Worm (Caenorhabditis elegans) whole organism, L1 larva: ENCODE results near the gene aagr-2.
A peak's percentile ranks its signal among the peaks of the same experiment; 100 is the strongest.

Experiments used
- C04F5.9 ChIP-seq: sonication (generic microtip); optimal IDR thresholded peaks from 2 replicates; lab custom pipeline; 2016; ENCODE audit warnings: missing genetic modification characterization, missing compliant biosample characterization
- C34B4.2 ChIP-seq: sonication (generic microtip); optimal IDR thresholded peaks from 2 replicates; lab custom pipeline; 2017; ENCODE audit warnings: mild to moderate bottlenecking, missing genetic modification characterization, missing compliant biosample characterization
- F16B12.6 ChIP-seq: fragments of 150-350 bp; optimal IDR thresholded peaks from 2 replicates; lab custom pipeline; 2014; ENCODE audit warnings: missing biosample characterization, missing genetic modification characterization
- Y116A8C.19 ChIP-seq: sonication (generic microtip); optimal IDR thresholded peaks from 2 replicates; lab custom pipeline; 2016; ENCODE audit warnings: missing compliant biosample characterization, missing genetic modification characterization, borderline replicate concordance
- aha-1 ChIP-seq: fragments of 150-350 bp; optimal IDR thresholded peaks from 2 replicates; lab custom pipeline; 2014; ENCODE audit warnings: missing biosample characterization, missing genetic modification characterization
- alr-1 ChIP-seq: fragments of 200-800 bp; sonication (Bioruptor generic); optimal IDR thresholded peaks from 2 replicates; lab custom pipeline; 2018; ENCODE audit warnings: borderline replicate concordance, mild to moderate bottlenecking, missing genetic modification characterization, missing compliant biosample characterization
- aly-2 ChIP-seq: fragments of 150-350 bp; optimal IDR thresholded peaks from 2 replicates; lab custom pipeline; 2014; ENCODE audit warnings: missing biosample characterization, missing genetic modification characterization
- ceh-63 ChIP-seq: fragments of 200-800 bp; sonication (Bioruptor generic); optimal IDR thresholded peaks from 2 replicates; lab custom pipeline; 2018; ENCODE audit warnings: mild to moderate bottlenecking, missing genetic modification characterization, missing compliant biosample characterization
- ceh-8 ChIP-seq: fragments of 200-800 bp; sonication (Bioruptor generic); optimal IDR thresholded peaks from 2 replicates; lab custom pipeline; 2018; ENCODE audit warnings: mild to moderate bottlenecking, missing genetic modification characterization, moderate library complexity, missing compliant biosample characterization
- ceh-90 ChIP-seq: sonication (generic microtip); optimal IDR thresholded peaks from 2 replicates; lab custom pipeline; 2016; ENCODE audit warnings: missing genetic modification characterization, missing compliant biosample characterization
- ces-1 ChIP-seq: fragments of 150-350 bp; optimal IDR thresholded peaks from 2 replicates; lab custom pipeline; 2014; ENCODE audit warnings: missing biosample characterization, missing genetic modification reagents, missing genetic modification characterization
- dsc-1 ChIP-seq: sonication (generic microtip); optimal IDR thresholded peaks from 2 replicates; lab custom pipeline; 2016; ENCODE audit warnings: mild to moderate bottlenecking, missing genetic modification characterization, missing compliant biosample characterization
- efl-3 ChIP-seq: fragments of 200-800 bp; sonication (Bioruptor generic); optimal IDR thresholded peaks from 2 replicates; lab custom pipeline; 2018; ENCODE audit warnings: mild to moderate bottlenecking, missing genetic modification characterization, missing compliant biosample characterization
- egl-13 ChIP-seq: sonication (generic microtip); optimal IDR thresholded peaks from 2 replicates; lab custom pipeline; 2016; ENCODE audit warnings: missing genotype, missing genetic modification reagents, missing genetic modification characterization, missing compliant biosample characterization
- elt-2 ChIP-seq: sonication (generic microtip); optimal IDR thresholded peaks from 2 replicates; lab custom pipeline; 2016; ENCODE audit warnings: missing genetic modification characterization, mild to moderate bottlenecking, inconsistent platforms, missing compliant biosample characterization, missing genetic modification reagents
- ets-5 ChIP-seq: fragments of 200-800 bp; sonication (Bioruptor generic); IDR thresholded peaks from 2 replicates; pipeline ENCODE4 v1.3.6; 2022; ENCODE audit warnings: missing genetic modification characterization, missing compliant biosample characterization
- fkh-10 ChIP-seq: sonication (generic microtip); optimal IDR thresholded peaks from 2 replicates; lab custom pipeline; 2017; ENCODE audit warnings: missing biosample characterization, missing genetic modification reagents, missing genetic modification characterization
- fkh-4 ChIP-seq: sonication (generic microtip); optimal IDR thresholded peaks from 2 replicates; lab custom pipeline; 2016; ENCODE audit warnings: missing compliant biosample characterization, missing genetic modification characterization, borderline replicate concordance
- hpl-2 ChIP-seq: fragments of 150-350 bp; optimal IDR thresholded peaks from 2 replicates; lab custom pipeline; 2014; ENCODE audit warnings: missing biosample characterization, missing genetic modification reagents, missing genetic modification characterization
- irx-1 ChIP-seq: sonication (generic microtip); optimal IDR thresholded peaks from 2 replicates; lab custom pipeline; 2016; ENCODE audit warnings: missing genetic modification characterization, missing compliant biosample characterization
- isw-1 ChIP-seq: fragments of 200-800 bp; sonication (Bioruptor generic); IDR thresholded peaks from 2 replicates; pipeline ENCODE4 v1.3.6; 2022; ENCODE audit warnings: missing genetic modification characterization, missing compliant biosample characterization
- jun-1 ChIP-seq: fragments of 150-350 bp; optimal IDR thresholded peaks from 2 replicates; lab custom pipeline; 2014; ENCODE audit warnings: missing biosample characterization, missing genetic modification reagents, missing genetic modification characterization
- lir-3 ChIP-seq: sonication (generic microtip); optimal IDR thresholded peaks from 2 replicates; lab custom pipeline; 2016; ENCODE audit warnings: mild to moderate bottlenecking, missing genetic modification characterization, moderate library complexity, missing compliant biosample characterization; ENCODE audit not compliant: poor library complexity
- mdl-1 ChIP-seq, 2 experiments: fragments of 150-350 bp; optimal IDR thresholded peaks; 2 replicates each; lab custom pipeline; 2014 to 2017; ENCODE audit warnings: missing biosample characterization in 2 of 2, missing genetic modification characterization in 2 of 2, inconsistent platforms in 1 of 2
- mep-1 ChIP-seq: fragments of 150-350 bp; optimal IDR thresholded peaks from 2 replicates; lab custom pipeline; 2014; ENCODE audit warnings: missing biosample characterization, missing genetic modification characterization
- nhr-12 ChIP-seq: sonication (generic microtip); optimal IDR thresholded peaks from 2 replicates; lab custom pipeline; 2017; ENCODE audit warnings: missing biosample characterization, missing genetic modification characterization
- nhr-19 ChIP-seq: fragments of 200-800 bp; sonication (Bioruptor generic); conservative IDR thresholded peaks from 2 replicates; pipeline ENCODE4 v1.3.6; 2022; ENCODE audit warnings: missing genetic modification characterization, missing compliant biosample characterization
- nhr-28 ChIP-seq: fragments of 150-350 bp; optimal IDR thresholded peaks from 2 replicates; lab custom pipeline; 2014; ENCODE audit warnings: missing biosample characterization, missing genetic modification characterization
- nhr-77 ChIP-seq: fragments of 150-350 bp; optimal IDR thresholded peaks from 2 replicates; lab custom pipeline; 2014; ENCODE audit warnings: missing biosample characterization, missing genetic modification characterization
- nhr-85 ChIP-seq: sonication (generic microtip); peaks from one replicate; lab custom pipeline; 2016; ENCODE audit warnings: missing genetic modification characterization, inconsistent platforms, missing compliant biosample characterization
- nhr-90 ChIP-seq: sonication (generic microtip); optimal IDR thresholded peaks from 2 replicates; lab custom pipeline; 2016; ENCODE audit warnings: mild to moderate bottlenecking, missing genetic modification characterization, missing compliant biosample characterization; ENCODE audit not compliant: poor library complexity
- rnt-1 ChIP-seq: sonication (generic microtip); optimal IDR thresholded peaks from 2 replicates; lab custom pipeline; 2016; ENCODE audit warnings: mild to moderate bottlenecking, missing genetic modification characterization, moderate library complexity, missing compliant biosample characterization
- skn-1 ChIP-seq: fragments of 150-350 bp; optimal IDR thresholded peaks from 2 replicates; lab custom pipeline; 2014; ENCODE audit warnings: missing biosample characterization, missing genetic modification characterization
- snpc-4 ChIP-seq: fragments of 150-350 bp; optimal IDR thresholded peaks from 2 replicates; lab custom pipeline; 2014; ENCODE audit warnings: missing biosample characterization, missing genetic modification characterization
- snu-23 ChIP-seq: sonication (generic microtip); optimal IDR thresholded peaks from 2 replicates; lab custom pipeline; 2016; ENCODE audit warnings: missing genetic modification characterization, missing compliant biosample characterization
- sptf-1 ChIP-seq: fragments of 150-350 bp; optimal IDR thresholded peaks from 2 replicates; lab custom pipeline; 2014; ENCODE audit warnings: missing biosample characterization, missing genetic modification characterization
- tbx-2 ChIP-seq: sonication (generic microtip); optimal IDR thresholded peaks from 2 replicates; lab custom pipeline; 2016; ENCODE audit warnings: missing genetic modification characterization, missing compliant biosample characterization
- tlp-1 ChIP-seq: fragments of 150-350 bp; optimal IDR thresholded peaks from 2 replicates; lab custom pipeline; 2014; ENCODE audit warnings: missing biosample characterization, missing genetic modification characterization
- unc-30 ChIP-seq: sonication (generic microtip); optimal IDR thresholded peaks from 2 replicates; lab custom pipeline; 2017; ENCODE audit warnings: missing biosample characterization, missing genetic modification characterization
- unc-86 ChIP-seq: sonication (generic microtip); optimal IDR thresholded peaks from 2 replicates; lab custom pipeline; 2016; ENCODE audit warnings: missing genetic modification characterization, missing compliant biosample characterization
- vab-15 ChIP-seq: sonication (generic microtip); optimal IDR thresholded peaks from 2 replicates; lab custom pipeline; 2017; ENCODE audit warnings: missing genotype, mild to moderate bottlenecking, missing genetic modification characterization, missing compliant biosample characterization
- zag-1 ChIP-seq: fragments of 150-350 bp; optimal IDR thresholded peaks from 2 replicates; lab custom pipeline; 2014; ENCODE audit warnings: missing biosample characterization, missing genetic modification characterization
- ztf-4 ChIP-seq: fragments of 150-350 bp; optimal IDR thresholded peaks from 2 replicates; lab custom pipeline; 2014; ENCODE audit warnings: missing biosample characterization, missing genetic modification characterization

Gene aagr-2

ce11 chrII:4955353-4955752 is 30.3 kb upstream of the aagr-2 start, which contains the start of gene pbs-3 (continued):
- TF ChIP-seq Y116A8C.19 (tag; lab: Kevin White, UChicago) (no peak), ztf-4 (tag; lab: Kevin White, UChicago) (no peak), ceh-90 (tag; lab: Kevin White, UChicago) (no peak), rnt-1 (tag; lab: Kevin White, UChicago) (peak; percentile 85), sptf-1 (tag; lab: Kevin White, UChicago) (no peak), nhr-28 (tag; lab: Kevin White, UChicago) (no peak), tlp-1 (tag; lab: Kevin White, UChicago) (no peak), ets-5 (GFP tag; lab: Robert Waterston, UW) (no peak), F16B12.6 (peak; percentile 56)

- TF ChIP-seq nhr-85 (tag; lab: Kevin White, UChicago) (peak; percentile 59), nhr-12 (tag; lab: Kevin White, UChicago) (no peak), snpc-4 (tag; lab: Kevin White, UChicago) (no peak), dsc-1 (tag; lab: Kevin White, UChicago) (peak; percentile 32)
Observed at ce11 chrII:4954099-4954959, 29.3 kb upstream of the aagr-2 start.

- TF ChIP-seq isw-1 (GFP tag; lab: Robert Waterston, UW) (no peak), vab-15 (tag; lab: Kevin White, UChicago) (no peak), tbx-2 (tag; lab: Kevin White, UChicago) (no peak), ceh-8 (GFP tag; lab: Kevin White, UChicago) (no peak), alr-1 (no peak), fkh-10 (no peak), skn-1 (no peak), elt-2 (tag; lab: Kevin White, UChicago) (no peak), ces-1 (GFP tag; lab: Kevin White, UChicago) (no peak), aly-2 (tag; lab: Kevin White, UChicago) (no peak), lir-3 (tag; lab: Kevin White, UChicago) (no peak), zag-1 (tag; lab: Kevin White, UChicago) (no peak), nhr-77 (tag; lab: Kevin White, UChicago) (no peak), efl-3 (GFP tag; lab: Kevin White, UChicago) (no peak), nhr-90 (tag; lab: Kevin White, UChicago) (no peak)
Observed at ce11 chrII:4953289-4953688, 28.2 kb upstream of the aagr-2 start, which contains the start of gene ndx-3. TSS of gene ndx-3 (plus strand) at chrII:4953589.

- no peak for TF ChIP-seq aha-1 (tag; lab: Kevin White, UChicago)
- no peak for TF ChIP-seq mdl-1 (tag; optimal IDR thresholded peaks at IDR 0.05; lab: Kevin White, UChicago)
- no peak for TF ChIP-seq unc-86 (tag; lab: Kevin White, UChicago)
- no peak for TF ChIP-seq fkh-10
- no peak for TF ChIP-seq ceh-63 (GFP tag; lab: Kevin White, UChicago)
- no peak for TF ChIP-seq hpl-2 (GFP tag; lab: Kevin White, UChicago)
- no peak for TF ChIP-seq rnt-1 (tag; lab: Kevin White, UChicago)
- TF ChIP-seq nhr-19: no peak
- no peak for TF ChIP-seq fkh-4 (tag; lab: Kevin White, UChicago)
- no peak for TF ChIP-seq C34B4.2 (tag; lab: Kevin White, UChicago)
- TF ChIP-seq C04F5.9 (tag; lab: Kevin White, UChicago): no peak
- TF ChIP-seq jun-1: no peak
- no peak for TF ChIP-seq unc-30 (tag; lab: Kevin White, UChicago)
- no peak for TF ChIP-seq skn-1
- TF ChIP-seq mep-1: no peak
- TF ChIP-seq irx-1: no peak
- no peak for TF ChIP-seq egl-13
- no peak for TF ChIP-seq nhr-12 (tag; lab: Kevin White, UChicago)
- no peak for TF ChIP-seq snu-23 (GFP tag; lab: Kevin White, UChicago)
- TF ChIP-seq ceh-90 (tag; lab: Kevin White, UChicago): no peak
Observed at ce11 chrII:4949380-4949950, 24.4 kb upstream of the aagr-2 start, which contains the start of the genes try-1 and zyg-12. TSS of gene try-1 (minus strand) at chrII:4949527. TSS of gene zyg-12 (plus strand) at chrII:4949900.
